Worm (Caenorhabditis elegans): Measurements from ENCODE around the gene grwd-1.

ce11 chrIII:5188426-5188825 lies 35.2 kb downstream of the grwd-1 start, which contains the start of gene K10D2.8:
- TF ChIP-seq ref-1 (GFP tag; conservative IDR thresholded peaks at IDR 0.05), result no peak
- TF ChIP-seq klf-2 (GFP tag; conservative IDR thresholded peaks at IDR 0.05), result no peak
- no peak for TF ChIP-seq tab-1 (GFP tag; IDR thresholded peaks at IDR 0.05)
- no peak for TF ChIP-seq ztf-23 (GFP tag; IDR thresholded peaks at IDR 0.05)
- no peak for TF ChIP-seq cog-1 (tag; optimal IDR thresholded peaks at IDR 0.05)
- no peak for TF ChIP-seq flt-1 (GFP tag; IDR thresholded peaks at IDR 0.05)
- TF ChIP-seq T22C8.4 (GFP tag; IDR thresholded peaks at IDR 0.05), result no peak
- TF ChIP-seq ztf-29 (GFP tag; IDR thresholded peaks at IDR 0.05), result no peak
- TF ChIP-seq med-1 (GFP tag; optimal IDR thresholded peaks at IDR 0.05; ENCODE audit: insufficient read depth), result no peak
